Worm (Caenorhabditis elegans): ENCODE results near the gene ZK470.6.

DNA sequence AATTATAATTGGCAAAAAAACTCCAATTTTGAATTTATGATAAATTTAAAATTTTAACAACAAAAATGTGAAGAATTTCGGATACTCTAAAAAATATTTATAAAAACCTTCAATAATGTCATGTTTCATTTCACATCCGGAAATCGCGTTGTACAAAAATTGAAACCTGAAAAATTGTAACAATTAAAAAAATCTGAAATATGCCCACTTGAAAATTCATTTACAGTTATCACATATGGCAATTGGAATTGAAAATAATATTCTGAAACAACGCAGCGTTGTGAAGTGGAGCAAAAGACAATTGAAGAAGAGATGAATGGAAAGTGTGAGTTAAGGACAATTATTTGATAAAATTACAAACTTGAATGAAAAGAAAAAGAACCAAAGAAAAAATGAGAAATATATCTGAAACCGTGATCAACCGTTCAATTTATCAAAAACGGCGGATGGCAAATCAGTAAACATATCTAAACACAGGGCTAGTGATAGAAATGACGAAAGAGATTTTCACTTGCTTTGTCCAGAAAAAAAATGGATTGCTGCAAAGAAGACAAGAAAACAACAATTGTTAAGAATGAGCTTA, 28.8 kb downstream of the ZK470.6 start:
- TF ChIP-seq elt-4 (tag; optimal IDR thresholded peaks at IDR 0.05) (no peak), fkh-10 (GFP tag; optimal IDR thresholded peaks at IDR 0.05) (no peak)

Measured in whole organism, late embryonic.